Worm (Caenorhabditis elegans) whole organism, L4 larva: Measurements from ENCODE around the gene brf-1.
A peak's percentile ranks its signal among the peaks of the same experiment; 100 is the strongest.

ENCODE experiments used
- F26F4.8 ChIP-seq: fragments of 200-800 bp; sonication (Bioruptor generic); conservative IDR thresholded peaks from 2 replicates; pipeline ENCODE4 v1.3.6; 2022; ENCODE audit warnings: missing genetic modification characterization, missing compliant biosample characterization
- F49E8.2 ChIP-seq: sonication (generic microtip); optimal IDR thresholded peaks from 2 replicates; lab custom pipeline; 2016; ENCODE audit warnings: missing compliant biosample characterization, mild to moderate bottlenecking, missing genetic modification characterization, borderline replicate concordance
- T26A8.4 ChIP-seq: fragments of 200-800 bp; sonication (Bioruptor generic); IDR thresholded peaks from 2 replicates; pipeline ENCODE4 v1.3.6; 2022; ENCODE audit warnings: missing genetic modification characterization, missing compliant biosample characterization
- Y105C5A.15 ChIP-seq: fragments of 200-800 bp; sonication (Bioruptor generic); IDR thresholded peaks from 2 replicates; pipeline ENCODE4 v1.3.6; 2022; ENCODE audit warnings: missing genetic modification characterization, missing compliant biosample characterization
- Y5F2A.4 ChIP-seq: fragments of 200-800 bp; sonication (Bioruptor generic); optimal IDR thresholded peaks from 2 replicates; lab custom pipeline; 2018; ENCODE audit warnings: mild to moderate bottlenecking, missing genetic modification characterization, missing compliant biosample characterization
- Y75B8A.6 ChIP-seq: fragments of 200-800 bp; sonication (Bioruptor generic); IDR thresholded peaks from 2 replicates; pipeline ENCODE4 v1.3.6; 2022; ENCODE audit warnings: missing genetic modification reagents, missing genetic modification characterization, missing compliant biosample characterization
- ama-1 ChIP-seq: fragments of 150-350 bp; optimal IDR thresholded peaks from 2 replicates; lab custom pipeline; 2014; ENCODE audit warnings: inconsistent platforms, mixed read lengths
- ceh-28 ChIP-seq: fragments of 150-350 bp; optimal IDR thresholded peaks from 2 replicates; lab custom pipeline; 2014; ENCODE audit warnings: missing biosample characterization, missing genetic modification reagents, missing genetic modification characterization
- ceh-44 ChIP-seq: fragments of 200-800 bp; sonication (Bioruptor generic); IDR thresholded peaks from 2 replicates; pipeline ENCODE4 v1.3.6; 2022; ENCODE audit warnings: missing genetic modification reagents, missing genetic modification characterization, missing compliant biosample characterization
- ceh-62 ChIP-seq: sonication (generic microtip); optimal IDR thresholded peaks from 2 replicates; lab custom pipeline; 2017; ENCODE audit warnings: missing biosample characterization, missing genetic modification characterization
- ces-1 ChIP-seq: fragments of 150-350 bp; sonication (generic microtip); optimal IDR thresholded peaks from 4 replicates; lab custom pipeline; 2014; ENCODE audit warnings: missing biosample characterization, missing genetic modification reagents, missing genetic modification characterization
- ctbp-1 ChIP-seq: fragments of 200-800 bp; sonication (Bioruptor generic); IDR thresholded peaks from 2 replicates; pipeline ENCODE4 v1.3.6; 2022; ENCODE audit warnings: missing genetic modification reagents, missing genetic modification characterization, missing compliant biosample characterization
- daf-19 ChIP-seq: fragments of 200-800 bp; sonication (Bioruptor generic); conservative IDR thresholded peaks from 2 replicates; pipeline ENCODE4 v1.3.6; 2022; ENCODE audit warnings: missing genetic modification characterization, missing compliant biosample characterization
- dmd-6 ChIP-seq: fragments of 200-800 bp; sonication (Bioruptor generic); IDR thresholded peaks from 2 replicates; pipeline ENCODE4 v1.3.6; 2022; ENCODE audit warnings: missing genetic modification reagents, missing genetic modification characterization, missing compliant biosample characterization
- dpl-1 ChIP-seq: fragments of 150-350 bp; optimal IDR thresholded peaks from 2 replicates; lab custom pipeline; 2014; ENCODE audit warnings: missing biosample characterization, missing genetic modification reagents, missing genetic modification characterization
- duxl-1 ChIP-seq: sonication (generic microtip); optimal IDR thresholded peaks from 2 replicates; lab custom pipeline; 2016; ENCODE audit warnings: mild to moderate bottlenecking, missing genetic modification characterization, moderate library complexity, missing compliant biosample characterization; ENCODE audit not compliant: poor library complexity
- dve-1 ChIP-seq: sonication (generic microtip); optimal IDR thresholded peaks from 2 replicates; lab custom pipeline; 2017; ENCODE audit warnings: antibody characterized with exemption, mild to moderate bottlenecking, missing genetic modification characterization, missing compliant biosample characterization; ENCODE audit not compliant: insufficient read depth
- egl-27 ChIP-seq: sonication (generic microtip); optimal IDR thresholded peaks from 3 replicates; lab custom pipeline; 2017; ENCODE audit warnings: missing biosample characterization, missing genetic modification reagents, missing genetic modification characterization
- egl-43 ChIP-seq: fragments of 200-800 bp; sonication (Bioruptor generic); IDR thresholded peaks from 2 replicates; pipeline ENCODE4 v1.3.6; 2022; ENCODE audit warnings: missing genetic modification reagents, missing genetic modification characterization, missing compliant biosample characterization
- fkh-10 ChIP-seq: fragments of 150-350 bp; optimal IDR thresholded peaks from 2 replicates; lab custom pipeline; 2014; ENCODE audit warnings: missing biosample characterization, missing genetic modification reagents, missing genetic modification characterization
- fos-1 ChIP-seq: fragments of 150-350 bp; optimal IDR thresholded peaks from 2 replicates; lab custom pipeline; 2014; ENCODE audit warnings: missing biosample characterization, missing genetic modification characterization
- gei-8 ChIP-seq: fragments of 200-800 bp; sonication (Bioruptor generic); optimal IDR thresholded peaks from 2 replicates; lab custom pipeline; 2018; ENCODE audit warnings: mild to moderate bottlenecking, missing genetic modification characterization, missing compliant biosample characterization
- hif-1 ChIP-seq, 2 experiments: sonication (generic microtip); optimal IDR thresholded peaks; 2 replicates each; lab custom pipeline; 2016 to 2017; ENCODE audit warnings: missing compliant biosample characterization in 2 of 2, missing genetic modification characterization in 2 of 2, missing genetic modification reagents in 2 of 2, missing genotype in 2 of 2, mild to moderate bottlenecking in 1 of 2
- hmg-1.1 ChIP-seq: fragments of 200-800 bp; sonication (Bioruptor generic); IDR thresholded peaks from 2 replicates; pipeline ENCODE4 v1.3.6; 2022; ENCODE audit warnings: missing genetic modification reagents, missing genetic modification characterization, missing compliant biosample characterization
- jun-1 ChIP-seq: fragments of 150-350 bp; optimal IDR thresholded peaks from 2 replicates; lab custom pipeline; 2014; ENCODE audit warnings: missing biosample characterization, missing genetic modification reagents, missing genetic modification characterization
- lim-7 ChIP-seq: fragments of 200-800 bp; sonication (Bioruptor generic); IDR thresholded peaks from 2 replicates; pipeline ENCODE4 v1.3.6; 2022; ENCODE audit warnings: missing genetic modification characterization, missing compliant biosample characterization
- lin-15B ChIP-seq: fragments of 150-350 bp; sonication (generic microtip); optimal IDR thresholded peaks from 3 replicates; lab custom pipeline; 2014; ENCODE audit warnings: missing biosample characterization, missing genetic modification characterization
- lin-29 ChIP-seq: fragments of 200-800 bp; sonication (Bioruptor generic); IDR thresholded peaks from 2 replicates; pipeline ENCODE4 v1.3.6; 2022; ENCODE audit warnings: missing genetic modification reagents, missing genetic modification characterization, missing compliant biosample characterization
- lin-38 ChIP-seq: fragments of 200-800 bp; sonication (Bioruptor generic); IDR thresholded peaks from 2 replicates; pipeline ENCODE4 v1.3.6; 2022; ENCODE audit warnings: missing genetic modification reagents, missing genetic modification characterization, missing compliant biosample characterization
- lsy-2 ChIP-seq, 2 experiments: fragments of 150-350 bp in 1 of 2; sonication (generic microtip) in 1 of 2; optimal IDR thresholded peaks; 2 replicates each; lab custom pipeline; 2014 to 2017; ENCODE audit warnings: missing biosample characterization in 2 of 2, missing genetic modification characterization in 2 of 2
- madf-5 ChIP-seq, 2 experiments: fragments of 200-800 bp; sonication (Bioruptor generic); IDR thresholded peaks; 2 replicates each; pipeline ENCODE4 v1.3.6; 2022; ENCODE audit warnings: missing compliant biosample characterization in 2 of 2, missing genetic modification characterization in 2 of 2
- mdt-29 ChIP-seq: fragments of 200-800 bp; sonication (Bioruptor generic); IDR thresholded peaks from 2 replicates; pipeline ENCODE4 v1.3.6; 2022; ENCODE audit warnings: missing genetic modification reagents, missing genetic modification characterization, missing compliant biosample characterization
- mep-1 ChIP-seq: fragments of 150-350 bp; sonication (generic microtip); optimal IDR thresholded peaks from 3 replicates; lab custom pipeline; 2014; ENCODE audit warnings: missing biosample characterization, missing genetic modification characterization
- mxl-3 ChIP-seq: fragments of 200-800 bp; sonication (Bioruptor generic); optimal IDR thresholded peaks from 2 replicates; lab custom pipeline; 2018; ENCODE audit warnings: mild to moderate bottlenecking, missing genetic modification characterization, missing compliant biosample characterization
- nhr-10 ChIP-seq: fragments of 150-350 bp; optimal IDR thresholded peaks from 2 replicates; lab custom pipeline; 2014; ENCODE audit warnings: missing biosample characterization, missing genetic modification characterization
- nhr-102 ChIP-seq: sonication (generic microtip); optimal IDR thresholded peaks from 2 replicates; lab custom pipeline; 2016; ENCODE audit warnings: mild to moderate bottlenecking, missing genetic modification characterization, moderate library complexity, missing compliant biosample characterization
- nhr-111 ChIP-seq: fragments of 200-800 bp; sonication (Bioruptor generic); optimal IDR thresholded peaks from 2 replicates; lab custom pipeline; 2018; ENCODE audit warnings: mild to moderate bottlenecking, missing genetic modification characterization, missing compliant biosample characterization
- nhr-237 ChIP-seq: sonication (generic microtip); optimal IDR thresholded peaks from 2 replicates; lab custom pipeline; 2017; ENCODE audit warnings: missing biosample characterization, missing genetic modification characterization
- nhr-28 ChIP-seq: fragments of 150-350 bp; optimal IDR thresholded peaks from 2 replicates; lab custom pipeline; 2014; ENCODE audit warnings: missing biosample characterization, missing genetic modification characterization
- nhr-41 ChIP-seq: fragments of 200-800 bp; sonication (Bioruptor generic); IDR thresholded peaks from 2 replicates; pipeline ENCODE4 v1.3.6; 2022; ENCODE audit warnings: missing genetic modification reagents, missing genetic modification characterization, missing compliant biosample characterization
- nhr-6 ChIP-seq: fragments of 150-350 bp; optimal IDR thresholded peaks from 2 replicates; lab custom pipeline; 2014; ENCODE audit warnings: missing biosample characterization, missing genetic modification characterization
- nhr-76 ChIP-seq: fragments of 150-350 bp; optimal IDR thresholded peaks from 2 replicates; lab custom pipeline; 2014; ENCODE audit warnings: missing biosample characterization, missing genetic modification characterization
- pha-4 ChIP-seq, 2 experiments: fragments of 150-350 bp in 1 of 2; fragments of 200-800 bp in 1 of 2; sonication (Bioruptor generic) in 1 of 2; IDR thresholded peaks in 1 of 2; optimal IDR thresholded peaks in 1 of 2; 2 replicates each; pipeline versions ENCODE4 v1.3.6 to Lab custom; 2014 to 2022; ENCODE audit warnings: missing genetic modification characterization in 2 of 2, missing genetic modification reagents in 2 of 2, missing biosample characterization in 1 of 2, missing compliant biosample characterization in 1 of 2
- pqm-1 ChIP-seq: sonication (generic microtip); optimal IDR thresholded peaks from 2 replicates; lab custom pipeline; 2017; ENCODE audit warnings: missing biosample characterization, missing genetic modification characterization
- rbr-2 ChIP-seq: sonication (generic microtip); optimal IDR thresholded peaks from 2 replicates; lab custom pipeline; 2016; ENCODE audit warnings: missing genotype, missing genetic modification characterization, missing compliant biosample characterization
- spr-3 ChIP-seq: fragments of 200-800 bp; sonication (Bioruptor generic); optimal IDR thresholded peaks from 2 replicates; lab custom pipeline; 2018; ENCODE audit warnings: mild to moderate bottlenecking, missing genetic modification characterization, missing compliant biosample characterization
- unc-39 ChIP-seq: sonication (generic microtip); optimal IDR thresholded peaks from 2 replicates; lab custom pipeline; 2017; ENCODE audit warnings: missing biosample characterization, missing genetic modification characterization
- vab-7 ChIP-seq: fragments of 200-800 bp; sonication (Bioruptor generic); IDR thresholded peaks from 2 replicates; pipeline ENCODE4 v1.3.6; 2022; ENCODE audit warnings: missing genetic modification reagents, missing genetic modification characterization, missing compliant biosample characterization
- zag-1 ChIP-seq: fragments of 150-350 bp; optimal IDR thresholded peaks from 2 replicates; lab custom pipeline; 2014; ENCODE audit warnings: missing biosample characterization, missing genetic modification characterization
- zfp-3 ChIP-seq: fragments of 200-800 bp; sonication (Bioruptor generic); conservative IDR thresholded peaks from 2 replicates; pipeline ENCODE4 v1.3.6; 2022; ENCODE audit warnings: missing genetic modification reagents, missing genetic modification characterization, missing compliant biosample characterization
- ztf-11 ChIP-seq: fragments of 150-350 bp; optimal IDR thresholded peaks from 2 replicates; lab custom pipeline; 2014; ENCODE audit warnings: missing biosample characterization, missing genetic modification characterization
- ztf-7 ChIP-seq: fragments of 150-350 bp; optimal IDR thresholded peaks from 2 replicates; lab custom pipeline; 2014; ENCODE audit warnings: missing biosample characterization, missing genetic modification characterization

brf-1 gene

DNA sequence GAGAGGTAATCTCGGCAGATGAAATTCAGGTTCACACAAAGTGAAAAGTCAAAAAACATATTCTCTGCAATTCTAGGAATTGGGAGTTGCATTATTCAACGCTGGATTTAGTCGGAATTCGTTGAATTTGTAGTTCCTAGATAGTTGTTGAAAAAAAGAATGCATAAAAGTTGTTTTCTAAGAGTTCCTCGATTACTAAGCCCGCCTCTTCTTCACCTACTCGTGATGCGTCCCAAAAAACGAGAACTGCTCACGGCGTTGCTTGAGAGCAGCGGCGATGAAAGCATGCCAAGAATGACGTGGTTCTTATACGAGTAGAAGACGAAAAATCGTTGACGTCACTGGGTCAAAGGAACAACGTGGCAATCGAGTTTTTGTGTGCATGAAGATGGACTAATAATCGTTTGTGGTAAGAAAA is 19.4 kb downstream of the brf-1 start (continued):
- no peak for TF ChIP-seq T26A8.4 (GFP tag; lab: Robert Waterston, UW)
- TF ChIP-seq Y75B8A.6 (GFP tag; lab: Robert Waterston, UW): no peak
- TF ChIP-seq nhr-111: no peak
- no peak for TF ChIP-seq lim-7 (GFP tag; lab: Robert Waterston, UW)
- no peak for TF ChIP-seq pqm-1
- no peak for TF ChIP-seq ceh-62 (tag; lab: Kevin White, UChicago)
- TF ChIP-seq madf-5 (GFP tag; IDR thresholded peaks at IDR 0.05; lab: Robert Waterston, UW): no peak
- no peak for TF ChIP-seq ceh-44 (GFP tag; lab: Robert Waterston, UW)
- no peak for TF ChIP-seq dpl-1 (GFP tag; lab: Kevin White, UChicago)
- no peak for TF ChIP-seq nhr-102
- TF ChIP-seq zag-1 (tag; lab: Kevin White, UChicago): no peak
- TF ChIP-seq daf-19 (GFP tag; lab: Robert Waterston, UW): no peak
- TF ChIP-seq gei-8 (GFP tag; lab: Kevin White, UChicago): no peak
- no peak for TF ChIP-seq Y5F2A.4 (GFP tag; lab: Kevin White, UChicago)
- TF ChIP-seq zfp-3 (GFP tag; lab: Robert Waterston, UW): no peak
- no peak for TF ChIP-seq vab-7 (GFP tag; lab: Robert Waterston, UW)
- TF ChIP-seq dmd-6 (GFP tag; lab: Robert Waterston, UW): peak; percentile 29; the same call in 1 of the 2 replicates
- TF ChIP-seq nhr-10 (tag; lab: Kevin White, UChicago): no peak
- TF ChIP-seq unc-39 (tag; lab: Kevin White, UChicago): no peak
- TF ChIP-seq lsy-2 (tag; optimal IDR thresholded peaks at IDR 0.05; lab: Kevin White, UChicago): peak in 1 of 2 experiments; percentile 53
- no peak for TF ChIP-seq Y105C5A.15 (GFP tag; lab: Robert Waterston, UW)
- peak; percentile 62 for TF ChIP-seq ctbp-1
- no peak for TF ChIP-seq nhr-41
- no peak for TF ChIP-seq jun-1
- no peak for TF ChIP-seq nhr-6 (tag; lab: Kevin White, UChicago)
- no peak for TF ChIP-seq ama-1 (lab: Kevin White, UChicago)
- no peak for TF ChIP-seq pha-4 (GFP tag; IDR thresholded peaks at IDR 0.05; lab: Robert Waterston, UW)
- no peak for TF ChIP-seq pha-4 (tag; optimal IDR thresholded peaks at IDR 0.05; lab: Kevin White, UChicago)
- no peak for TF ChIP-seq egl-43
- no peak for TF ChIP-seq egl-27 (tag; lab: Kevin White, UChicago)
- TF ChIP-seq lin-29 (GFP tag; lab: Robert Waterston, UW): no peak
- no peak for TF ChIP-seq hmg-1.1
- no peak for TF ChIP-seq nhr-237 (tag; lab: Kevin White, UChicago)
- TF ChIP-seq mxl-3: no peak
- no peak for TF ChIP-seq nhr-76 (tag; lab: Kevin White, UChicago)
- TF ChIP-seq fos-1 (tag; lab: Kevin White, UChicago): no peak
- TF ChIP-seq hif-1 (tag; optimal IDR thresholded peaks at IDR 0.05; lab: Kevin White, UChicago): peak in 1 of 2 experiments; percentile 61
- TF ChIP-seq ceh-28 (tag; lab: Kevin White, UChicago): no peak
- no peak for TF ChIP-seq lin-38 (GFP tag; lab: Robert Waterston, UW)
- TF ChIP-seq rbr-2 (tag; lab: Kevin White, UChicago): no peak
- TF ChIP-seq nhr-28: no peak
- TF ChIP-seq duxl-1 (tag; lab: Kevin White, UChicago): no peak
- TF ChIP-seq ces-1: no peak
- no peak for TF ChIP-seq spr-3 (GFP tag; lab: Kevin White, UChicago)
- TF ChIP-seq F26F4.8 (GFP tag; lab: Robert Waterston, UW): no peak
- TF ChIP-seq ztf-7 (tag; lab: Kevin White, UChicago): no peak
- TF ChIP-seq ztf-11 (tag; lab: Kevin White, UChicago): no peak
- peak; percentile 50 for TF ChIP-seq fkh-10 (GFP tag; lab: Kevin White, UChicago)
- peak; percentile 33 for TF ChIP-seq mep-1
- no peak for TF ChIP-seq mdt-29 (GFP tag; lab: Robert Waterston, UW)
- no peak for TF ChIP-seq lin-15B (tag; lab: Kevin White, UChicago)
- TF ChIP-seq F49E8.2 (tag; lab: Kevin White, UChicago): no peak
- no peak for TF ChIP-seq dve-1 (tag; lab: Kevin White, UChicago)
